Fruit fly (Drosophila melanogaster) whole organism, adult: ENCODE measurements around the gene mRpL30.
A peak's percentile ranks its signal among the peaks of the same experiment; 100 is the strongest.

Experiments used
- CG14711 ChIP-seq: fragments of 200-800 bp; sonication (Bioruptor generic); optimal IDR thresholded peaks from 2 replicates; lab custom pipeline; 2018; ENCODE audit warnings: missing biosample characterization, mild to moderate bottlenecking, missing genetic modification characterization, moderate library complexity
- CG7045 ChIP-seq: fragments of 200-800 bp; sonication (Bioruptor generic); optimal IDR thresholded peaks from 2 replicates; lab custom pipeline; 2017; ENCODE audit warnings: missing biosample characterization, mild to moderate bottlenecking, missing genetic modification characterization
- Hr96 ChIP-seq: fragments of 200-800 bp; sonication (Bioruptor generic); optimal IDR thresholded peaks from 2 replicates; lab custom pipeline; 2016; ENCODE audit warnings: missing biosample characterization, missing genetic modification characterization
- bab1 ChIP-seq: fragments of 200-800 bp; sonication (Bioruptor generic); optimal IDR thresholded peaks from 3 replicates; lab custom pipeline; 2019; ENCODE audit warnings: missing biosample characterization, mild to moderate bottlenecking, missing genetic modification characterization, moderate library complexity
- cic ChIP-seq: fragments of 200-800 bp; sonication (Bioruptor generic); optimal IDR thresholded peaks from 2 replicates; lab custom pipeline; 2017; ENCODE audit warnings: missing biosample characterization, mild to moderate bottlenecking, missing genetic modification characterization, moderate library complexity
- cnc ChIP-seq, 2 experiments: fragments of >200 bp; optimal IDR thresholded peaks; 2 replicates each; lab custom pipeline; 2017
- kay ChIP-seq: fragments of 200-800 bp; sonication (Bioruptor generic); peaks from one replicate; lab custom pipeline; 2016; ENCODE audit warnings: missing biosample characterization, missing genetic modification characterization, borderline replicate concordance
- pad ChIP-seq: fragments of 200-800 bp; sonication (Bioruptor generic); optimal IDR thresholded peaks from 3 replicates; lab custom pipeline; 2017; ENCODE audit warnings: missing biosample characterization, missing genetic modification characterization, mild to moderate bottlenecking, moderate library complexity, missing genetic modification reagents
- tj ChIP-seq: fragments of 200-800 bp; sonication (Bioruptor generic); optimal IDR thresholded peaks from 3 replicates; lab custom pipeline; 2017; ENCODE audit warnings: missing biosample characterization, mild to moderate bottlenecking, missing genetic modification characterization, moderate library complexity

DNA sequence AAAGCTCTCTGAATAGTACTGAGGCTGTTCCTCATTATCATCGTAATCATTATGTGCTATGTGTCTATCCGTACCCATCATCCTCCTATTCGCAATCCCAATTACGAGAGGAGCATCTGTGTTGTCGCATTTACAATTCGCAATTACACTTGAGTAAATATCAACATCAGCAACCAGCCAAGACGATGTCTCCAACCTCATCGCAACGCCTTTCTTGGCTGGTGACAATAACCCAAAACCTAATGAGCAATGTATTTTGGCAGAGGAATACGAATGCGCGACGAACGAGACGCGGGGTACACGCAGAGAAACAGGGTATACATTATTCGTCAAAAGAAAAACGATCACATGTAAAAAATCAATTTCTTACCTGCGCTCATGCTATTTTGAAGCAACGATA lies 37.2 kb upstream of the mRpL30 start:
- TF ChIP-seq bab1 (no peak), Hr96 (no peak), kay (no peak), tj (GFP tag; lab: Kevin White, UChicago) (peak; percentile 9), CG14711 (peak; percentile 24), cic (GFP tag; lab: Kevin White, UChicago) (no peak), cnc (optimal IDR thresholded peaks at IDR 0.05; lab: Kevin White, UChicago) (no peak), CG7045 (peak; percentile 18), pad (peak; percentile 28)
